Fruit fly (Drosophila melanogaster) whole organism, embryonic: ENCODE results near the gene CG34427.
A peak's percentile ranks its signal among the peaks of the same experiment; 100 is the strongest.

Experiments
- B-H2 ChIP-seq: fragments of 200-800 bp; sonication (Bioruptor generic); optimal IDR thresholded peaks from 2 replicates; lab custom pipeline; 2018; ENCODE audit warnings: missing biosample characterization, mild to moderate bottlenecking, missing genetic modification characterization
- CG1024 ChIP-seq: fragments of 200-800 bp; sonication (Bioruptor generic); IDR thresholded peaks from 2 replicates; pipeline ENCODE4 v1.3.6; 2022; ENCODE audit warnings: missing biosample characterization, missing genetic modification characterization
- CG10321 ChIP-seq: fragments of 200-800 bp; sonication (Bioruptor generic); IDR thresholded peaks from 2 replicates; pipeline ENCODE4 v1.3.6; 2022; ENCODE audit warnings: missing biosample characterization, missing genetic modification characterization
- CG10431 ChIP-seq: fragments of 200-800 bp; sonication (Bioruptor generic); optimal IDR thresholded peaks from 3 replicates; lab custom pipeline; 2018; ENCODE audit warnings: missing biosample characterization, mild to moderate bottlenecking, missing genetic modification characterization
- CG10959 ChIP-seq: fragments of 200-800 bp; sonication (Bioruptor generic); IDR thresholded peaks from 2 replicates; pipeline ENCODE4 v1.3.6; 2022; ENCODE audit warnings: missing biosample characterization, missing genetic modification characterization
- CG12071 ChIP-seq: fragments of 200-800 bp; sonication (Bioruptor generic); optimal IDR thresholded peaks from 3 replicates; lab custom pipeline; 2018; ENCODE audit warnings: missing biosample characterization, mild to moderate bottlenecking, missing genetic modification characterization
- CG12104 ChIP-seq: fragments of 200-800 bp; sonication (Bioruptor generic); optimal IDR thresholded peaks from 3 replicates; lab custom pipeline; 2016; ENCODE audit warnings: missing biosample characterization, missing genetic modification characterization
- CG13424 ChIP-seq: fragments of 200-800 bp; sonication (Bioruptor generic); optimal IDR thresholded peaks from 2 replicates; lab custom pipeline; 2019; ENCODE audit warnings: missing biosample characterization, mild to moderate bottlenecking, missing genetic modification characterization, moderate library complexity
- CG14667 ChIP-seq: fragments of 200-800 bp; sonication (Bioruptor generic); IDR thresholded peaks from 2 replicates; pipeline ENCODE4 v1.3.6; 2022; ENCODE audit warnings: missing biosample characterization, missing genetic modification characterization
- CG1602 ChIP-seq: fragments of 200-800 bp; sonication (Bioruptor generic); optimal IDR thresholded peaks from 3 replicates; lab custom pipeline; 2016; ENCODE audit warnings: missing biosample characterization, missing genetic modification characterization
- CG17829 ChIP-seq: fragments of 200-800 bp; optimal IDR thresholded peaks from 2 replicates; lab custom pipeline; 2019; ENCODE audit warnings: missing biosample characterization, mild to moderate bottlenecking, missing genetic modification characterization, moderate library complexity
- CG18476 ChIP-seq: fragments of 200-800 bp; sonication (Bioruptor generic); optimal IDR thresholded peaks from 2 replicates; lab custom pipeline; 2016; ENCODE audit warnings: missing biosample characterization, mild to moderate bottlenecking, missing genetic modification characterization
- CG2116 ChIP-seq: fragments of 200-800 bp; sonication (Bioruptor generic); optimal IDR thresholded peaks from 3 replicates; lab custom pipeline; 2018; ENCODE audit warnings: missing biosample characterization, mild to moderate bottlenecking, missing genetic modification characterization
- CG2120 ChIP-seq: fragments of 200-800 bp; sonication (Bioruptor generic); optimal IDR thresholded peaks from 3 replicates; lab custom pipeline; 2016; ENCODE audit warnings: missing biosample characterization, missing genetic modification characterization
- CG2712 ChIP-seq: fragments of 200-800 bp; optimal IDR thresholded peaks from 3 replicates; lab custom pipeline; 2019; ENCODE audit warnings: missing biosample characterization, mild to moderate bottlenecking, missing genetic modification characterization, moderate library complexity
- CG31441 ChIP-seq: fragments of 200-800 bp; sonication (Bioruptor generic); IDR thresholded peaks from 2 replicates; pipeline ENCODE4 v1.3.6; 2022; ENCODE audit warnings: missing biosample characterization, missing genetic modification characterization
- CG34422 ChIP-seq: fragments of 200-800 bp; sonication (Bioruptor generic); IDR thresholded peaks from 3 replicates; pipeline ENCODE4 v1.3.6; 2022; ENCODE audit warnings: missing biosample characterization, missing genetic modification characterization
- CG4282 ChIP-seq: fragments of 200-800 bp; sonication (Bioruptor generic); optimal IDR thresholded peaks from 2 replicates; lab custom pipeline; 2016; ENCODE audit warnings: missing biosample characterization, missing genetic modification characterization
- CG4820 ChIP-seq: fragments of 200-800 bp; sonication (Bioruptor generic); optimal IDR thresholded peaks from 3 replicates; lab custom pipeline; 2016; ENCODE audit warnings: missing biosample characterization, missing genetic modification characterization
- CG6272 ChIP-seq: fragments of 200-800 bp; sonication (Bioruptor generic); IDR thresholded peaks from 2 replicates; pipeline ENCODE4 v1.3.6; 2022; ENCODE audit warnings: missing biosample characterization, missing genetic modification characterization
- CG7839 ChIP-seq: fragments of 200-800 bp; sonication (Bioruptor generic); optimal IDR thresholded peaks from 3 replicates; lab custom pipeline; 2018; ENCODE audit warnings: missing biosample characterization, mild to moderate bottlenecking, missing genetic modification characterization, moderate library complexity
- CG8944 ChIP-seq: fragments of 200-800 bp; sonication (Bioruptor generic); optimal IDR thresholded peaks from 3 replicates; lab custom pipeline; 2016; ENCODE audit warnings: missing biosample characterization, missing genetic modification characterization
- Chrac-16 ChIP-seq: fragments of 200-800 bp; sonication (Bioruptor generic); optimal IDR thresholded peaks from 3 replicates; lab custom pipeline; 2016; ENCODE audit warnings: missing biosample characterization, missing genetic modification characterization
- CoRest ChIP-seq: fragments of 200-800 bp; sonication (Bioruptor generic); optimal IDR thresholded peaks from 3 replicates; lab custom pipeline; 2018; ENCODE audit warnings: missing biosample characterization, mild to moderate bottlenecking, missing genetic modification characterization, moderate library complexity
- Doc3 ChIP-seq: fragments of 200-800 bp; sonication (Bioruptor generic); IDR thresholded peaks from 3 replicates; pipeline ENCODE4 v1.3.6; 2022; ENCODE audit warnings: missing biosample characterization, missing genetic modification characterization; ENCODE audit not compliant: partially characterized antibody
- Fer1 ChIP-seq: fragments of 200-800 bp; sonication (Bioruptor generic); optimal IDR thresholded peaks from 2 replicates; lab custom pipeline; 2017; ENCODE audit warnings: missing biosample characterization, mild to moderate bottlenecking, missing genetic modification characterization
- MBD-R2 ChIP-seq: fragments of 200-800 bp; sonication (Bioruptor generic); IDR thresholded peaks from 2 replicates; pipeline ENCODE4 v1.3.6; 2022; ENCODE audit warnings: missing biosample characterization, missing genetic modification characterization
- Mes4 ChIP-seq: fragments of 200-800 bp; sonication (Bioruptor generic); optimal IDR thresholded peaks from 2 replicates; lab custom pipeline; 2016; ENCODE audit warnings: missing biosample characterization, missing genetic modification characterization
- Rfx ChIP-seq: fragments of 200-800 bp; sonication (Bioruptor generic); IDR thresholded peaks from 2 replicates; pipeline ENCODE4 v1.3.6; 2022; ENCODE audit warnings: missing biosample characterization, missing genetic modification characterization
- Sox102F ChIP-seq: fragments of 200-800 bp; sonication (Bioruptor generic); optimal IDR thresholded peaks from 2 replicates; lab custom pipeline; 2018; ENCODE audit warnings: missing biosample characterization, mild to moderate bottlenecking, missing genetic modification characterization, moderate library complexity
- Stat92E ChIP-seq, 3 experiments: fragments of >200 bp in 2 of 3; fragments of 200-800 bp in 1 of 3; sonication (Bioruptor generic) in 1 of 3; optimal IDR thresholded peaks; 2 replicates each; lab custom pipeline; 2017 to 2019; ENCODE audit warnings: missing biosample characterization in 3 of 3, missing genetic modification characterization in 3 of 3, mild to moderate bottlenecking in 1 of 3, moderate library complexity in 1 of 3
- Usf ChIP-seq: fragments of 200-800 bp; sonication (Bioruptor generic); optimal IDR thresholded peaks from 2 replicates; lab custom pipeline; 2017; ENCODE audit warnings: missing genotype, missing biosample characterization, missing genetic modification characterization
- aop ChIP-seq: fragments of 200-800 bp; sonication (Bioruptor generic); IDR thresholded peaks from 2 replicates; pipeline ENCODE4 v1.3.6; 2022; ENCODE audit warnings: missing biosample characterization, missing genetic modification characterization
- ap ChIP-seq: fragments of 200-800 bp; sonication (Bioruptor generic); IDR thresholded peaks from 2 replicates; pipeline ENCODE4 v1.3.6; 2022; ENCODE audit warnings: missing biosample characterization, missing genetic modification characterization
- ase ChIP-seq: fragments of 200-800 bp; sonication (Bioruptor generic); IDR thresholded peaks from 3 replicates; pipeline ENCODE4 v1.3.6; 2022; ENCODE audit warnings: missing biosample characterization, missing genetic modification characterization
- btn ChIP-seq: fragments of 200-800 bp; sonication (Bioruptor generic); optimal IDR thresholded peaks from 2 replicates; lab custom pipeline; 2016; ENCODE audit warnings: missing biosample characterization, missing genetic modification characterization
- corto ChIP-seq: fragments of 200-800 bp; sonication (Bioruptor generic); optimal IDR thresholded peaks from 2 replicates; lab custom pipeline; 2016; ENCODE audit warnings: missing biosample characterization, mild to moderate bottlenecking, missing genetic modification characterization, moderate library complexity
- crol ChIP-seq: fragments of 200-800 bp; sonication (Bioruptor generic); IDR thresholded peaks from 2 replicates; pipeline ENCODE4 v1.3.6; 2022; ENCODE audit warnings: missing biosample characterization, missing genetic modification characterization
- da ChIP-seq: fragments of 200-800 bp; sonication (Bioruptor generic); optimal IDR thresholded peaks from 2 replicates; lab custom pipeline; 2016; ENCODE audit warnings: missing biosample characterization, missing genetic modification characterization
- fd64A ChIP-seq: fragments of 200-800 bp; sonication (Bioruptor generic); optimal IDR thresholded peaks from 3 replicates; lab custom pipeline; 2018; ENCODE audit warnings: missing biosample characterization, mild to moderate bottlenecking, missing genetic modification characterization
- gcm2 ChIP-seq: fragments of 200-800 bp; sonication (Bioruptor generic); optimal IDR thresholded peaks from 2 replicates; lab custom pipeline; 2016; ENCODE audit warnings: missing biosample characterization, missing genetic modification characterization
- h ChIP-seq: fragments of >200 bp; optimal IDR thresholded peaks from 2 replicates; lab custom pipeline; 2017
- hkb ChIP-seq, 2 experiments: fragments of 200-800 bp in 1 of 2; fragments of >200 bp in 1 of 2; sonication (Bioruptor generic) in 1 of 2; IDR thresholded peaks in 1 of 2; optimal IDR thresholded peaks in 1 of 2; 2 replicates each; pipeline versions ENCODE4 v1.3.6 to Lab custom; 2017 to 2022; ENCODE audit warnings: missing biosample characterization in 1 of 2, missing genetic modification characterization in 1 of 2
- hth ChIP-seq: fragments of >200 bp; optimal IDR thresholded peaks from 2 replicates; lab custom pipeline; 2017; ENCODE audit warnings: inconsistent platforms
- ind ChIP-seq: fragments of 200-800 bp; sonication (Bioruptor generic); optimal IDR thresholded peaks from 3 replicates; lab custom pipeline; 2016; ENCODE audit warnings: missing biosample characterization, missing genetic modification characterization
- kay ChIP-seq: fragments of 200-800 bp; sonication (Bioruptor generic); optimal IDR thresholded peaks from 2 replicates; lab custom pipeline; 2016; ENCODE audit warnings: missing biosample characterization, missing genetic modification characterization
- mam ChIP-seq: fragments of 200-800 bp; sonication (Bioruptor generic); optimal IDR thresholded peaks from 3 replicates; lab custom pipeline; 2016; ENCODE audit warnings: missing biosample characterization, missing genetic modification characterization
- mirr ChIP-seq: fragments of 200-800 bp; sonication (Bioruptor generic); optimal IDR thresholded peaks from 3 replicates; lab custom pipeline; 2018; ENCODE audit warnings: missing biosample characterization, mild to moderate bottlenecking, missing genetic modification characterization
- peb ChIP-seq: fragments of 200-800 bp; sonication (Bioruptor generic); IDR thresholded peaks from 2 replicates; pipeline ENCODE4 v1.3.6; 2022; ENCODE audit warnings: missing biosample characterization, missing genetic modification characterization
- scrt ChIP-seq: fragments of 200-800 bp; sonication (Bioruptor generic); optimal IDR thresholded peaks from 2 replicates; lab custom pipeline; 2018; ENCODE audit warnings: missing biosample characterization, mild to moderate bottlenecking, missing genetic modification characterization, moderate library complexity
- tgo ChIP-seq: fragments of 200-800 bp; sonication (Bioruptor generic); IDR thresholded peaks from 3 replicates; pipeline ENCODE4 v1.3.6; 2022; ENCODE audit warnings: missing biosample characterization, missing genetic modification characterization
- unpg ChIP-seq: fragments of 200-800 bp; sonication (Bioruptor generic); optimal IDR thresholded peaks from 3 replicates; lab custom pipeline; 2018; ENCODE audit warnings: missing biosample characterization, mild to moderate bottlenecking, missing genetic modification characterization, moderate library complexity

The CG34427 gene

dm6 chr3L:8813484-8813883 lies 8.9 kb downstream of the CG34427 start (continued):
- TF ChIP-seq Stat92E (GFP tag; optimal IDR thresholded peaks at IDR 0.05; lab: Kevin White, UChicago) (no peak), corto (GFP tag; lab: Kevin White, UChicago) (no peak), CG12104 (GFP tag; lab: Kevin White, UChicago) (no peak), CG13424 (tag; lab: Kevin White, UChicago) (peak; percentile 39), aop (GFP tag; lab: Robert Waterston, UW) (0 out of 2 replicates have a peak, but pooled peaks have one; percentile 36), Usf (GFP tag; lab: Kevin White, UChicago) (no peak), CG2712 (tag; lab: Kevin White, UChicago) (no peak), CG10321 (GFP tag; lab: Robert Waterston, UW) (0 out of 2 replicates have a peak, but pooled peaks have one; percentile 22), CG34422 (GFP tag; lab: Robert Waterston, UW) (peak; percentile 53; the same call in 2 of the 3 replicates), CG1602 (no peak), CG8944 (GFP tag; lab: Kevin White, UChicago) (no peak), Chrac-16 (GFP tag; lab: Kevin White, UChicago) (no peak), CG12071 (GFP tag; lab: Kevin White, UChicago) (no peak), h (lab: Kevin White, UChicago) (no peak), crol (no peak), Rfx (GFP tag; lab: Robert Waterston, UW) (peak; percentile 61), CG2120 (GFP tag; lab: Kevin White, UChicago) (peak; percentile 4), CG7839 (peak; percentile 27), scrt (GFP tag; lab: Kevin White, UChicago) (no peak), CG18476 (GFP tag; lab: Kevin White, UChicago) (no peak), CG14667 (GFP tag; lab: Robert Waterston, UW) (peak; percentile 61), mam (GFP tag; lab: Kevin White, UChicago) (no peak), CG4820 (GFP tag; lab: Kevin White, UChicago) (peak; percentile 36), Fer1 (GFP tag; lab: Kevin White, UChicago) (no peak), btn (GFP tag; lab: Kevin White, UChicago) (no peak), Sox102F (GFP tag; lab: Kevin White, UChicago) (peak; percentile 36), tgo (GFP tag; lab: Robert Waterston, UW) (peak; percentile 71), hkb (optimal IDR thresholded peaks at IDR 0.05; lab: Kevin White, UChicago) (no peak), hkb (GFP tag; IDR thresholded peaks at IDR 0.05; lab: Robert Waterston, UW) (peak; percentile 57; the same call in 1 of the 2 replicates), unpg (no peak), CG2116 (GFP tag; lab: Kevin White, UChicago) (no peak), CG1024 (GFP tag; lab: Robert Waterston, UW) (no peak), mirr (no peak), fd64A (GFP tag; lab: Kevin White, UChicago) (no peak), peb (GFP tag; lab: Robert Waterston, UW) (no peak), ase (GFP tag; lab: Robert Waterston, UW) (peak; percentile 65; the same call in 2 of the 3 replicates), gcm2 (GFP tag; lab: Kevin White, UChicago) (no peak), CG17829 (no peak), CG6272 (GFP tag; lab: Robert Waterston, UW) (peak; percentile 38; the same call in 1 of the 2 replicates), Doc3 (GFP tag; lab: Robert Waterston, UW) (no peak), da (GFP tag; lab: Kevin White, UChicago) (no peak), CG4282 (GFP tag; lab: Kevin White, UChicago) (no peak), MBD-R2 (GFP tag; lab: Robert Waterston, UW) (peak; percentile 31; the same call in 1 of the 2 replicates), ap (GFP tag; lab: Robert Waterston, UW) (peak; percentile 25; the same call in 1 of the 2 replicates), ind (GFP tag; lab: Kevin White, UChicago) (peak; percentile 22), CoRest (peak; percentile 1), CG10959 (GFP tag; lab: Robert Waterston, UW) (no peak), Mes4 (GFP tag; lab: Kevin White, UChicago) (no peak), kay (no peak), B-H2 (no peak), CG10431 (GFP tag; lab: Kevin White, UChicago) (no peak), CG31441 (GFP tag; lab: Robert Waterston, UW) (no peak), hth (lab: Kevin White, UChicago) (no peak)
